Worm (Caenorhabditis elegans) whole organism, L4 larva: ENCODE results near the gene nspg-5.

ENCODE experiments used
- R02D3.7 ChIP-seq: fragments of 150-350 bp; sonication (generic microtip); optimal IDR thresholded peaks from 3 replicates; lab custom pipeline; 2014; ENCODE audit warnings: missing biosample characterization, missing genetic modification characterization
- ZK337.2 ChIP-seq: fragments of 200-800 bp; sonication (Bioruptor generic); IDR thresholded peaks from 2 replicates; pipeline ENCODE4 v1.3.6; 2022; ENCODE audit warnings: missing genetic modification reagents, missing genetic modification characterization, missing compliant biosample characterization
- lin-15B ChIP-seq: fragments of 150-350 bp; sonication (generic microtip); optimal IDR thresholded peaks from 3 replicates; lab custom pipeline; 2014; ENCODE audit warnings: missing biosample characterization, missing genetic modification characterization
- madf-9 ChIP-seq: fragments of 200-800 bp; sonication (Bioruptor generic); conservative IDR thresholded peaks from 2 replicates; pipeline ENCODE4 v1.3.6; 2022; ENCODE audit warnings: missing genetic modification reagents, missing genetic modification characterization, missing compliant biosample characterization
- mxl-2 ChIP-seq: fragments of 200-800 bp; sonication (Bioruptor generic); conservative IDR thresholded peaks from 2 replicates; pipeline ENCODE4 v1.3.6; 2022; ENCODE audit warnings: missing genetic modification reagents, missing genetic modification characterization, missing compliant biosample characterization
- nhr-28 ChIP-seq: fragments of 150-350 bp; optimal IDR thresholded peaks from 2 replicates; lab custom pipeline; 2014; ENCODE audit warnings: missing biosample characterization, missing genetic modification characterization
- spr-1 ChIP-seq: sonication (generic microtip); optimal IDR thresholded peaks from 2 replicates; lab custom pipeline; 2016; ENCODE audit warnings: mild to moderate bottlenecking, missing genetic modification characterization, missing compliant biosample characterization
- zag-1 ChIP-seq: fragments of 150-350 bp; optimal IDR thresholded peaks from 2 replicates; lab custom pipeline; 2014; ENCODE audit warnings: missing biosample characterization, missing genetic modification characterization

DNA sequence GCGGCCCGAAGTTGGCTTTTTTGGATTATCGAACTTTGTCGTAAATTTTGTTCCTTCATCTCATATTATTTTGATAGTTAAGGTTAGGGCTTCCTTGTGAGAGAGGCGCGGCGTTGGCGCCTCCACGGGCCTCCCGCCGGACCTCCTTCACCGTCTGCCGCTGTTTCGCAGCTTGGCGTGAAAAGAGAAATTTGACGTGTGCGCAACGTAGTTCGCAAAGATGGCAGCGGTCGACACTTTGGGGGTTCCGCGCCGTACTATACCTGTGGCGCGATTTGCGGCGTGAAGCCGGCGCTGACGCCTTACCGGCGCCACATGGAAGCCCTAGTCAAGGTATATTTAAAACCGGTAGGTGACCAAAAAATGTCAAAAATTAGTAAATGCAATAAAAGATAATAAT lies 39.5 kb upstream of the nspg-5 start:
- TF ChIP-seq mxl-2 (GFP tag; lab: Robert Waterston, UW) (no peak), madf-9 (no peak), spr-1 (tag; lab: Kevin White, UChicago) (no peak), lin-15B (tag; lab: Kevin White, UChicago) (no peak), zag-1 (tag; lab: Kevin White, UChicago) (no peak), R02D3.7 (tag; lab: Kevin White, UChicago) (no peak), ZK337.2 (GFP tag; lab: Robert Waterston, UW) (no peak), nhr-28 (tag; lab: Kevin White, UChicago) (no peak)
